Fruit fly (Drosophila melanogaster) whole organism, larva: ENCODE data around the gene CG15594.

ENCODE experiments used
- noc ChIP-seq: fragments of 200-800 bp; sonication (Bioruptor generic); optimal IDR thresholded peaks from 3 replicates; lab custom pipeline; 2019; ENCODE audit warnings: missing biosample characterization, mild to moderate bottlenecking, missing genetic modification characterization, moderate library complexity

Gene CG15594

dm6 chr3R:6287433-6287832 is at the start of gene CG15594:
TSS of gene CG15594 (plus strand) at chr3R:6287733.
- no peak for TF ChIP-seq noc (tag; lab: Kevin White, UChicago)

DNA sequence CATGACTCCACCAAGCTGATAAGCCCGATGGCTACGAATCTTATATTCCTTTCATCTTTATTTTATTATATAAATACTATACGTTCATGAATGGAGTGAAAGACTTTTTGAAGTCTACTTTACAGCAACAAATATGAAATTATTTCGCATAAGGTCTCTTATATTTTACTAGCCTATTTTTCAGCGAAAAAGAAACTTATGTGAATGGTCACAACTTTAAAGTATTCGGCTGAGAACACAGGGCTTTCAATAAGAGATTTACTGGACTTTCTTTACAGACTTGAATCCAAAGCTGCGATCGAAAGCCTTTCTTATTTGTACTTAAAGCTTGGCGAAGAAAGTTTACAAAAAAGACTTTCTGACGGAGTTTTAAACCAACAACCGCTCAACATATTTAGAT is 48.6 kb upstream of the CG15594 start:
- TF ChIP-seq noc (tag; lab: Kevin White, UChicago) = no peak

DNA sequence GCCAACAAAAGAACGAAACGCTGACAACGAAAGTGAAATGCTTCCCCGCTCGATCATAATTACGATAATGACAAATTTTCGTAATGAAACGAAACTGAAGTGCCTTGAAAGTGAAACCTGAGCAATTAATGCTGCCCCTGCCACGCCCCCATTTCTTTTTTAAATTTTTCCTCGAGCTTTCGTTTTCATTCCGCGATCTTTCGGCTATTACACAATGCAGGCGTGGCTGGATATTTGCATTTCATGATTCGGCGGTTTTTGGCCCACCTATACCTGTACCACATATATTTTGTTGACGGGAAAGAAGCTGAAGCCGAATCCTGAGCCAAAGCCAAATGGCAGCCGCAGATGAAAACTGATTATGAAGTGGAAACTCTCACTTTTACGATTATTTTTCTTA is 47.3 kb upstream of the CG15594 start:
- no peak for TF ChIP-seq noc (tag; lab: Kevin White, UChicago)

DNA sequence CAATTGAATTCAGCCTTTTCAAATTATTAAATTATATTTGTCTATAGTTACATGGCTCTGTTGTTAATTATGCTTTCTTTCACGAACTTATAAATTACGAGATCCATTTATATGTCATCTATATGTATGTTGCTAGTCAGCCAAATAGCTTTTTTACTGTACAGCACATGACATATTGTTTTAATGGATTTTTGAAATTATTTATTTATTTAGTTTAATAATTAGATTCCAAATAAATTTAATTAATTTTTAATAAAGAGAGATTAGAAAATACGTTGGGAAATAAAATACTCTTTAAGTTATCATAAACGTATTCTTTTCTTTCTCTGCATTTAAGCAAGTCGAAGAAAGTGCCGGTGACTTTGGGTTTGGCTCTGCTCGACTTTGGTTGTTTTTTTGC is 46.2 kb upstream of the CG15594 start:
- no peak for TF ChIP-seq noc (tag; lab: Kevin White, UChicago)

- no peak for TF ChIP-seq noc (tag; lab: Kevin White, UChicago)
Measured at dm6 chr3R:6244035-6244434, 43.5 kb upstream of the CG15594 start.

DNA sequence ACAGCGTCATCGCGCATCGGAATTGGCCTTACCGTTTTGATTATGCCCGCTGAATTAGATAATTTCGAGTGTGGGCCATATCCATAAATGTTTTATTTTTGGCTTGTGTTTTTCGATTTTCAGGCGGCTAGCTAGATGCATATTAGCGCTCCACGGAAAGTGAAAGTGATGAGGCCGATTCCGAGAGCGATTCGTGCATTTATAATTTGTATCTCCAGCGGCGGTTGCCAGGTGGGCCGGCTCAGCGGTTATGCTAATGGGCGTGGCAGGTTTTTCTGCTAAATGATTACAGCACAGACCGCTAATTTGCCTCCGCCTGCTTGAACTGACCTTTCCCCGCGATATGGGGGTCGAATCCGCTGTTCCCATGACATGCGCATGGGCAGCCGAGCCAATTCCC is 42.5 kb upstream of the CG15594 start:
- no peak for TF ChIP-seq noc (tag; lab: Kevin White, UChicago)

dm6 chr3R:6248694-6249093 is 38.8 kb upstream of the CG15594 start, which contains the start of gene Osi7:
TSS of gene Osi7 (plus strand) at chr3R:6248994.
- TF ChIP-seq noc (tag; lab: Kevin White, UChicago) = no peak

DNA sequence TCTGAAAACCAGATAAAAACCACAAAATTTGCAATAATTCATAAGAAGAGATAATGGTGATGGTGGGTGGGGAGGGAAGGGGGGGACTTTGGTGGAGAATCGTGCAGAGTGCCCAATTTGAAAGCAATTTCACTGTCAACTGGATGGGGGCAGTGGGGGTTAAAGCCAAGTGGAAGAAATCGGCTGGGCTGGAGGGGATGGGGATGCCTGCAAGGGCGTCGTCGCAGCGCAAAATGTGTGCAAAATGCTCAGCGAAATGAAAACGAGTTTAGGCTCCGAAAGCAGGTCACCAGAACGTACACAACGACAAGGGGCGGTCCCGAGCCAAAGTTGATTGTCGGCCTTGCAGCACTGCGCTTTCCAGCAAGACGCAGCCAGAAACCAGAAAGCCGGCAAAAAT is 34.7 kb upstream of the CG15594 start:
- no peak for TF ChIP-seq noc (tag; lab: Kevin White, UChicago)

dm6 chr3R:6254438-6254837 is 33.1 kb upstream of the CG15594 start:
- TF ChIP-seq noc (tag; lab: Kevin White, UChicago) = no peak

DNA sequence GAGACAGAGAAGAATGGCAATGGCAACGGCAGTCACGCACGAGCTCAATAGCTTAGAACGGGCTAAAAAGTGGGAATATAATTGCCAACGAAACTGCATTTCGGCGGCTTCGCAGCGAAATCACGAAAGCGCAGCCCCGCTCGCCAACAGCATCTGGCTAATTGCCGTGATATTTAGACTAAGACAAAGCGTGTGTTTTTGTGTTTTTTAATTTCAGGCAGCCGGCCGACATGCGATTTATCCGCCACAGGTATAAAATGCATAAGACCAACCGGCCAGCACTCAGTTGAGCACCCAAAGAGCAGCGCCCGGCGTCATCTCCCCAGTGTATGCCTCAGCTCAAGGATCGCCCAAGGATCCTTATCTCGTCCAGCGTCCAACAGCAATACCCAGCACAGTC is 32.7 kb upstream of the CG15594 start, which contains the start of gene Osi8:
Gene Osi8, plus strand, starts transcription at position 301 of the 400 bp plus-strand sequence.
- TF ChIP-seq noc (tag; lab: Kevin White, UChicago) = no peak

- no peak for TF ChIP-seq noc (tag; lab: Kevin White, UChicago)
Measured at dm6 chr3R:6259837-6260236, 27.7 kb upstream of the CG15594 start, which contains the start of gene Osi9. TSS of gene Osi9 (plus strand) at chr3R:6260211.

DNA sequence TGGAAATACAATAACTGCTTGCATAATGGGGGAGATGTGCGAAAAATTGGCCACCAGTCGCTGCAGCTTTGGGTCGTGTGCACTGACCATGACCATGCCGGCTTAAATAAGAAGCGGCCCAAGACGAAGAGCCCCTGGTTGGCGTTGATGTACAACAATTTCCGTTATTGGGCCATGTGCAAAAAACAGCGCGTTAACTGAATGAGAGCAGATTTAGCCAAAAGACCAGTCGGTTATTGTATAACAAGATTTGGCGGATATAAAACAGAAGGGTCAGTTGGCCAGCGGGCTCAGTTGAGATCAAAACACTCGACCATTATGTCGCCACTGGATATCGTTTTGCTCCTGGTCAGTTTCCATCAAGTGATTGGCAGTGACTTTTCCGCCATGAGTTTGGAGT is 23.9 kb upstream of the CG15594 start, which contains the start of gene Osi10a:
Gene Osi10a, plus strand, starts transcription at position 301 of the 400 bp plus-strand sequence.
- no peak for TF ChIP-seq noc (tag; lab: Kevin White, UChicago)

- TF ChIP-seq noc (tag; lab: Kevin White, UChicago) = no peak
Measured at dm6 chr3R:6265890-6266289, 21.6 kb upstream of the CG15594 start, which contains the start of gene Osi10b. TSS of gene Osi10b (plus strand) at chr3R:6266190.

- no peak for TF ChIP-seq noc (tag; lab: Kevin White, UChicago)
Measured at dm6 chr3R:6268657-6269056, 18.9 kb upstream of the CG15594 start, which contains the start of gene Osi11. TSS of gene Osi11 (minus strand) at chr3R:6268757.

dm6 chr3R:6269986-6270385 is 17.5 kb upstream of the CG15594 start:
- no peak for TF ChIP-seq noc (tag; lab: Kevin White, UChicago)

dm6 chr3R:6278231-6278630 is 9.3 kb upstream of the CG15594 start, which contains the start of gene Osi12:
TSS of gene Osi12 (plus strand) at chr3R:6278531.
- no peak for TF ChIP-seq noc (tag; lab: Kevin White, UChicago)

DNA sequence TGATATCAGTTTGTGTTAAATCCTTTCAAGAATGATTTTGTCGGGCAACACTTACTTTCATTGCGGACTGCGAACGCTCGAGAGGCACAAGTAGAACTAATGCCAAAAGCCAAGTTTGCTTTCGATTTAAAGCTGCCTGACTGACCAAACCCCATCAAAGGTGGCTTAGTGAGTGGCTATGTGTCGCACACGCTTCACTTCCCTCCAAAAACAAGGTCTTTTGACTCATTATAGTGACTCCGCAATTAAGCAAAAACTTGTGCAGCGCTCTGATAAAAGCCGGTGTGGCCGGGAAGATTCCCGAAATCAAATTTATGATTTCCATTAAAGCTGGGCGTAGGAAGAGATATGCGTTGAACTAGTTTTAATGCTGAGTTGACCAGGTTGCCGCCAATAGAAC is 2.4 kb upstream of the CG15594 start, which contains the start of gene CG15597:
Gene CG15597, minus strand, starts transcription at position 101 of the 400 bp plus-strand sequence.
- no peak for TF ChIP-seq noc (tag; lab: Kevin White, UChicago)
